Worm (Caenorhabditis elegans): Measurements from ENCODE around the gene ttr-12.

ttr-12 gene

ce11 chrV:20608688-20609087, at the start of gene ttr-12:
ttr-12 (minus strand) TSS chrV:20608788.
- no peak for TF ChIP-seq sem-2 (GFP tag; optimal IDR thresholded peaks at IDR 0.05)

DNA sequence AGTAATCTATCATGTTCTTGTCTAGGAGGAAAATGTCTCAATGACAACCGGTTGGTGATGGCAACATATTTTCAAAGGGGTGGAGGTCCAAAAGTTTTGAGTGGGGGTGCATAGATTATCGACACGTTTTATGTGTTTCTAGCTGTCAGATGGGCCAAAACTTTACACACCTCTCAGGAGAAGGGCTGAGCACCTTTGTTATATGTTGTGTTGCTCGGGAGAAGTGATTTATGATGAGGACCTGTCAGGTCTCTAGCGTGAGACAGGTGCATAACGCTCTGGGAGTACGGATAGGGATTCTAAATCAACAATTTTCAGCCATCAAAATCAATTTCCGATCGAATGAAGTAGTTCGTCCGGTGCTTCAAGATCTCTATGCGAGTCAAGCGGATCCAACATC, 48.0 kb upstream of the ttr-12 start:
- peak; percentile 86 for TF ChIP-seq unc-62 (GFP tag; optimal IDR thresholded peaks at IDR 0.05)
- TF ChIP-seq blmp-1 (tag; optimal IDR thresholded peaks at IDR 0.05) = no peak
- no peak for TF ChIP-seq ceh-83 (GFP tag; optimal IDR thresholded peaks at IDR 0.05)
- peak; percentile 1 for TF ChIP-seq cnd-1 (tag; optimal IDR thresholded peaks at IDR 0.05)
- no peak for TF ChIP-seq flh-1 (GFP tag; optimal IDR thresholded peaks at IDR 0.05)
- no peak for TF ChIP-seq nhr-2 (tag; optimal IDR thresholded peaks at IDR 0.05)
- TF ChIP-seq pha-4 (tag; optimal IDR thresholded peaks at IDR 0.05) = no peak
- no peak for TF ChIP-seq nhr-28 (tag; optimal IDR thresholded peaks at IDR 0.05)
- no peak for TF ChIP-seq snpc-4 (tag; optimal IDR thresholded peaks at IDR 0.05)
- no peak for TF ChIP-seq bed-3 (GFP tag; optimal IDR thresholded peaks at IDR 0.05)
- TF ChIP-seq mls-2 (tag; optimal IDR thresholded peaks at IDR 0.05) = no peak
- no peak for TF ChIP-seq unc-120 (tag; optimal IDR thresholded peaks at IDR 0.05; ENCODE audit: poor library complexity, severe bottlenecking)
- no peak for TF ChIP-seq nhr-76 (tag; optimal IDR thresholded peaks at IDR 0.05)
- no peak for TF ChIP-seq ceh-39 (tag; optimal IDR thresholded peaks at IDR 0.05)
- TF ChIP-seq hlh-1 (tag; optimal IDR thresholded peaks at IDR 0.05) = peak; percentile 65
- TF ChIP-seq mab-5 (tag; optimal IDR thresholded peaks at IDR 0.05) = peak; percentile 69
- TF ChIP-seq zip-8 (tag; optimal IDR thresholded peaks at IDR 0.05) = no peak
- no peak for TF ChIP-seq ceh-43 (GFP tag; optimal IDR thresholded peaks at IDR 0.05)
- no peak for TF ChIP-seq mep-1 (tag; optimal IDR thresholded peaks at IDR 0.05)
- TF ChIP-seq ham-2 (GFP tag; optimal IDR thresholded peaks at IDR 0.05) = no peak
- no peak for TF ChIP-seq ces-1 (GFP tag; optimal IDR thresholded peaks at IDR 0.05)
- no peak for TF ChIP-seq ztf-11 (tag; optimal IDR thresholded peaks at IDR 0.05)
- TF ChIP-seq lin-32 (GFP tag; optimal IDR thresholded peaks at IDR 0.05) = no peak
- no peak for TF ChIP-seq lin-13 (tag; optimal IDR thresholded peaks at IDR 0.05)
- TF ChIP-seq nhr-12 (tag; optimal IDR thresholded peaks at IDR 0.05) = no peak
- TF ChIP-seq lsy-2 (tag; optimal IDR thresholded peaks at IDR 0.05) = no peak
- TF ChIP-seq M03D4.4 (tag; optimal IDR thresholded peaks at IDR 0.05) = no peak
- TF ChIP-seq unc-39 (tag; optimal IDR thresholded peaks at IDR 0.05) = no peak

DNA sequence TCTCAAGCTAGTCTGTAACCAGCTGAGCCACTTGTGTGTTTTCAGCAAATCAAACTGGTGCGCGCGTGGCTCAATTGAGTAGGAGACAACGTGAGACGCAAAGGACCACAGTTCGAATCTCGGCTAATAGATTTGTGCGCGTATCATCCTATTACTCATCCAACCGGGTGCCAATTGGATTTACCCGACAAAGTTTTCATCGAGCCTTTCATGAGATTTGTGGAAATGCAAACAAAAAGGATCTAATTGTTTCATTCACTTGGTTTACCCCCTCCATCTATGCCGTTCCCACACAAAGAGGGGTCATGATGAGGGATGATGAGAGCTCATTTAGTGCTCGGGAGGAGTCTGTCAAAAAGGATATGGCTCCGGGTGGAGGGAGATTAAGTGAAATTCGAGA, 46.6 kb upstream of the ttr-12 start:
- no peak for TF ChIP-seq ham-2 (GFP tag; optimal IDR thresholded peaks at IDR 0.05)
- no peak for TF ChIP-seq blmp-1 (tag; optimal IDR thresholded peaks at IDR 0.05)
- peak; percentile 92 for TF ChIP-seq ces-1 (GFP tag; optimal IDR thresholded peaks at IDR 0.05)
- no peak for TF ChIP-seq ceh-39 (tag; optimal IDR thresholded peaks at IDR 0.05)
- TF ChIP-seq cnd-1 (tag; optimal IDR thresholded peaks at IDR 0.05) = no peak
- no peak for TF ChIP-seq nhr-2 (tag; optimal IDR thresholded peaks at IDR 0.05)
- no peak for TF ChIP-seq elt-1 (tag; optimal IDR thresholded peaks at IDR 0.05; ENCODE audit: borderline replicate concordance, insufficient read depth)
- TF ChIP-seq unc-39 (tag; optimal IDR thresholded peaks at IDR 0.05) = no peak

ce11 chrV:20654350-20654749, 45.8 kb upstream of the ttr-12 start, which contains the start of gene mnr-1:
mnr-1 (plus strand) TSS chrV:20654650.
- no peak for TF ChIP-seq M03D4.4 (tag; optimal IDR thresholded peaks at IDR 0.05)
- TF ChIP-seq ceh-83 (GFP tag; optimal IDR thresholded peaks at IDR 0.05) = no peak

- TF ChIP-seq ces-1 (GFP tag; optimal IDR thresholded peaks at IDR 0.05) (peak; percentile 54), M03D4.4 (tag; optimal IDR thresholded peaks at IDR 0.05) (no peak), tbx-8 (GFP tag; optimal IDR thresholded peaks at IDR 0.05) (no peak), ceh-39 (tag; optimal IDR thresholded peaks at IDR 0.05) (no peak), mab-5 (tag; optimal IDR thresholded peaks at IDR 0.05) (no peak)
These were observed 43.3 kb upstream of the ttr-12 start for ce11 chrV:20651923-20652322.

DNA sequence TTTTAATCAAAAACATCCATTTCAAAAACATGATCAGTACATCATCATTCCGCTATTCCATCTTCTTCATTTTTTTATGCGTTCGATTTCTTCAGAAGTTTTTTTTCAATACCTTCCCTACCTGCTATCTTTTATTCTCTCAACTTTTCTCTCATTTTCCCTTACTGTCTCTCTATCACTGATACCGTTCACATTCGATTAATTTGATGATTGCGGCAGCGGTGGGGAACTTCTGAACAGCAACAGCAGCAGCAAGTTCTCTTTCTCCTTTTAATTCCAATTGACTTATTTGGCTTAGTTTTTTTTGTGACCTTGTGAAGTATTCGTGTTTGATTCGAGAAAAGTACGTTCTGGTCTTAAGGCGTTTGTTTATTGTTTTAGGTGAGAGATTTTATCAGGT, 40.3 kb upstream of the ttr-12 start:
- no peak for TF ChIP-seq unc-39 (tag; optimal IDR thresholded peaks at IDR 0.05)
- TF ChIP-seq lsy-2 (tag; optimal IDR thresholded peaks at IDR 0.05) = no peak
- TF ChIP-seq pha-4 (tag; optimal IDR thresholded peaks at IDR 0.05) = no peak
- TF ChIP-seq nhr-28 (tag; optimal IDR thresholded peaks at IDR 0.05) = no peak
- no peak for TF ChIP-seq nhr-237 (tag; optimal IDR thresholded peaks at IDR 0.05)
- TF ChIP-seq ceh-83 (GFP tag; optimal IDR thresholded peaks at IDR 0.05) = no peak
- TF ChIP-seq nhr-12 (tag; optimal IDR thresholded peaks at IDR 0.05) = no peak

All from whole organism, mixed stage, embryonic.